Fruit fly (Drosophila melanogaster) whole organism, prepupa: ENCODE measurements around the gene CG5274.

Experiments
- CG10631 ChIP-seq: fragments of 200-800 bp; sonication (Bioruptor generic); optimal IDR thresholded peaks from 2 replicates; lab custom pipeline; 2016; ENCODE audit warnings: missing biosample characterization, missing genetic modification characterization
- CG10669 ChIP-seq: fragments of 200-800 bp; sonication (Bioruptor generic); optimal IDR thresholded peaks from 3 replicates; lab custom pipeline; 2018; ENCODE audit warnings: missing biosample characterization, mild to moderate bottlenecking, missing genetic modification characterization, moderate library complexity
- CG11762 ChIP-seq: fragments of 200-800 bp; sonication (Bioruptor generic); optimal IDR thresholded peaks from 3 replicates; lab custom pipeline; 2016; ENCODE audit warnings: missing biosample characterization, missing genetic modification characterization; ENCODE audit not compliant: insufficient read depth
- CG11902 ChIP-seq: fragments of 200-800 bp; sonication (Bioruptor generic); optimal IDR thresholded peaks from 3 replicates; lab custom pipeline; 2016; ENCODE audit warnings: missing biosample characterization, missing genetic modification characterization
- CG16779 ChIP-seq: fragments of 200-800 bp; sonication (Bioruptor generic); optimal IDR thresholded peaks from 3 replicates; lab custom pipeline; 2017; ENCODE audit warnings: missing biosample characterization, mild to moderate bottlenecking, missing genetic modification characterization
- CG3032 ChIP-seq: fragments of 200-800 bp; optimal IDR thresholded peaks from 2 replicates; lab custom pipeline; 2019; ENCODE audit warnings: missing biosample characterization, mild to moderate bottlenecking, missing genetic modification characterization, moderate library complexity
- CG34406 ChIP-seq: fragments of 200-800 bp; sonication (Bioruptor generic); optimal IDR thresholded peaks from 3 replicates; lab custom pipeline; 2016; ENCODE audit warnings: missing biosample characterization, missing genetic modification characterization
- CG3919 ChIP-seq: fragments of 200-800 bp; sonication (Bioruptor generic); optimal IDR thresholded peaks from 3 replicates; lab custom pipeline; 2016; ENCODE audit warnings: missing biosample characterization, missing genetic modification characterization
- CG4318 ChIP-seq: fragments of 200-800 bp; sonication (Bioruptor generic); optimal IDR thresholded peaks from 3 replicates; lab custom pipeline; 2017; ENCODE audit warnings: missing biosample characterization, mild to moderate bottlenecking, missing genetic modification characterization
- CG6163 ChIP-seq: fragments of 200-800 bp; sonication (Bioruptor generic); IDR thresholded peaks from 3 replicates; pipeline ENCODE4 v1.3.6; 2022; ENCODE audit warnings: missing biosample characterization, missing genetic modification characterization
- CG6276 ChIP-seq: fragments of 200-800 bp; sonication (Bioruptor generic); optimal IDR thresholded peaks from 2 replicates; lab custom pipeline; 2017; ENCODE audit warnings: missing biosample characterization, mild to moderate bottlenecking, missing genetic modification characterization
- CG6792 ChIP-seq: fragments of 200-800 bp; sonication (Bioruptor generic); optimal IDR thresholded peaks from 3 replicates; lab custom pipeline; 2016; ENCODE audit warnings: missing biosample characterization, missing genetic modification characterization
- CG6808 ChIP-seq: fragments of 200-800 bp; sonication (Bioruptor generic); optimal IDR thresholded peaks from 3 replicates; lab custom pipeline; 2017; ENCODE audit warnings: missing biosample characterization, missing genetic modification characterization, mild to moderate bottlenecking, moderate library complexity, missing genetic modification reagents
- CG6854 ChIP-seq: fragments of 200-800 bp; sonication (Bioruptor generic); optimal IDR thresholded peaks from 2 replicates; lab custom pipeline; 2017; ENCODE audit warnings: missing biosample characterization, mild to moderate bottlenecking, missing genetic modification characterization
- CG7368 ChIP-seq: fragments of 200-800 bp; sonication (Bioruptor generic); optimal IDR thresholded peaks from 3 replicates; lab custom pipeline; 2016; ENCODE audit warnings: missing biosample characterization, missing genetic modification characterization
- CG8319 ChIP-seq: fragments of 200-800 bp; sonication (Bioruptor generic); optimal IDR thresholded peaks from 3 replicates; lab custom pipeline; 2016; ENCODE audit warnings: missing biosample characterization, missing genetic modification characterization
- CG8632 ChIP-seq: fragments of 200-800 bp; sonication (Bioruptor generic); optimal IDR thresholded peaks from 3 replicates; lab custom pipeline; 2016; ENCODE audit warnings: missing biosample characterization, missing genetic modification characterization
- CG9139 ChIP-seq: fragments of 200-800 bp; sonication (Bioruptor generic); optimal IDR thresholded peaks from 3 replicates; lab custom pipeline; 2017; ENCODE audit warnings: missing biosample characterization, mild to moderate bottlenecking, missing genetic modification characterization
- Eip75B ChIP-seq: fragments of 200-800 bp; sonication (Bioruptor generic); optimal IDR thresholded peaks from 3 replicates; lab custom pipeline; 2016; ENCODE audit warnings: missing biosample characterization, missing genetic modification characterization
- Eip78C ChIP-seq: fragments of 200-800 bp; sonication (Bioruptor generic); peaks from one replicate; lab custom pipeline; 2016; ENCODE audit warnings: missing biosample characterization, missing genetic modification characterization
- Eip93F ChIP-seq: fragments of 200-800 bp; sonication (Bioruptor generic); optimal IDR thresholded peaks from 2 replicates; lab custom pipeline; 2016; ENCODE audit warnings: missing biosample characterization, mild to moderate bottlenecking, missing genetic modification characterization
- Ets21C ChIP-seq: fragments of 200-800 bp; sonication (Bioruptor generic); optimal IDR thresholded peaks from 3 replicates; lab custom pipeline; 2016; ENCODE audit warnings: missing biosample characterization, missing genetic modification characterization
- Ets96B ChIP-seq: fragments of 200-800 bp; optimal IDR thresholded peaks from 2 replicates; lab custom pipeline; 2019; ENCODE audit warnings: missing biosample characterization, mild to moderate bottlenecking, missing genetic modification characterization, moderate library complexity
- Hr38 ChIP-seq: sonication (Bioruptor generic); optimal IDR thresholded peaks from 2 replicates; lab custom pipeline; 2016; ENCODE audit warnings: missing biosample characterization, missing genetic modification characterization
- Hr4 ChIP-seq: fragments of 200-800 bp; sonication (Bioruptor generic); optimal IDR thresholded peaks from 3 replicates; lab custom pipeline; 2016; ENCODE audit warnings: missing biosample characterization, missing genetic modification characterization
- Lpt ChIP-seq: fragments of 200-800 bp; sonication (Bioruptor generic); optimal IDR thresholded peaks from 3 replicates; lab custom pipeline; 2016; ENCODE audit warnings: missing biosample characterization, missing genetic modification characterization
- OdsH ChIP-seq: fragments of 200-800 bp; sonication (Bioruptor generic); optimal IDR thresholded peaks from 3 replicates; lab custom pipeline; 2016; ENCODE audit warnings: missing biosample characterization, missing genetic modification characterization
- Smox ChIP-seq: fragments of 200-800 bp; sonication (Bioruptor generic); optimal IDR thresholded peaks from 3 replicates; lab custom pipeline; 2016; ENCODE audit warnings: missing biosample characterization, missing genetic modification characterization
- Sox102F ChIP-seq: fragments of 200-800 bp; sonication (Bioruptor generic); optimal IDR thresholded peaks from 2 replicates; lab custom pipeline; 2016; ENCODE audit warnings: missing biosample characterization, mild to moderate bottlenecking, missing genetic modification characterization
- Sox14 ChIP-seq: fragments of 200-800 bp; sonication (Bioruptor generic); optimal IDR thresholded peaks from 3 replicates; lab custom pipeline; 2016; ENCODE audit warnings: missing biosample characterization, missing genetic modification characterization
- Sox15 ChIP-seq: fragments of 200-800 bp; sonication (Bioruptor generic); optimal IDR thresholded peaks from 3 replicates; lab custom pipeline; 2016; ENCODE audit warnings: missing biosample characterization, missing genetic modification characterization
- achi ChIP-seq: fragments of 200-800 bp; sonication (Bioruptor generic); optimal IDR thresholded peaks from 3 replicates; lab custom pipeline; 2016; ENCODE audit warnings: missing biosample characterization, missing genetic modification characterization
- acj6 ChIP-seq: fragments of 200-800 bp; sonication (Bioruptor generic); optimal IDR thresholded peaks from 3 replicates; lab custom pipeline; 2016; ENCODE audit warnings: missing biosample characterization, missing genetic modification characterization
- cyc ChIP-seq: fragments of 200-800 bp; sonication (Bioruptor generic); optimal IDR thresholded peaks from 3 replicates; lab custom pipeline; 2016; ENCODE audit warnings: missing biosample characterization, missing genetic modification characterization
- dac ChIP-seq: fragments of 200-800 bp; sonication (Bioruptor generic); optimal IDR thresholded peaks from 2 replicates; lab custom pipeline; 2017; ENCODE audit warnings: missing biosample characterization, mild to moderate bottlenecking, missing genetic modification characterization
- dsx ChIP-seq: fragments of 200-800 bp; optimal IDR thresholded peaks from 3 replicates; lab custom pipeline; 2019; ENCODE audit warnings: missing biosample characterization, mild to moderate bottlenecking, missing genetic modification characterization, moderate library complexity; ENCODE audit not compliant: poor library complexity, severe bottlenecking
- eg ChIP-seq: fragments of 200-800 bp; sonication (Bioruptor generic); IDR thresholded peaks from 3 replicates; pipeline ENCODE4 v1.3.6; 2022; ENCODE audit warnings: missing biosample characterization, missing genetic modification characterization
- esn ChIP-seq: fragments of 200-800 bp; sonication (Bioruptor generic); optimal IDR thresholded peaks from 2 replicates; lab custom pipeline; 2016; ENCODE audit warnings: missing biosample characterization, mild to moderate bottlenecking, missing genetic modification characterization, moderate library complexity
- fd85E ChIP-seq: fragments of 200-800 bp; sonication (Bioruptor generic); optimal IDR thresholded peaks from 3 replicates; lab custom pipeline; 2016; ENCODE audit warnings: missing biosample characterization, missing genetic modification characterization
- fkh ChIP-seq: fragments of 200-800 bp; sonication (Bioruptor generic); optimal IDR thresholded peaks from 3 replicates; lab custom pipeline; 2017; ENCODE audit warnings: missing biosample characterization, mild to moderate bottlenecking, missing genetic modification characterization, moderate library complexity
- lz ChIP-seq: fragments of 200-800 bp; sonication (Bioruptor generic); optimal IDR thresholded peaks from 3 replicates; lab custom pipeline; 2016; ENCODE audit warnings: missing biosample characterization, missing genetic modification characterization
- net ChIP-seq: fragments of 200-800 bp; sonication (Bioruptor generic); optimal IDR thresholded peaks from 3 replicates; lab custom pipeline; 2016; ENCODE audit warnings: missing biosample characterization, missing genetic modification characterization
- pdm3 ChIP-seq: fragments of 200-800 bp; sonication (Bioruptor generic); optimal IDR thresholded peaks from 3 replicates; lab custom pipeline; 2016; ENCODE audit warnings: missing biosample characterization, missing genetic modification characterization
- salr ChIP-seq, 2 experiments: fragments of 200-800 bp; sonication (Bioruptor generic); optimal IDR thresholded peaks; 3 replicates each; lab custom pipeline; 2016 to 2018; ENCODE audit warnings: missing biosample characterization in 2 of 2, missing genetic modification characterization in 2 of 2, mild to moderate bottlenecking in 1 of 2
- ss ChIP-seq, 2 experiments: fragments of 200-800 bp; sonication (Bioruptor generic); optimal IDR thresholded peaks; 2 replicates in 1 of 2; 3 replicates in 1 of 2; lab custom pipeline; 2017 to 2018; ENCODE audit warnings: mild to moderate bottlenecking in 2 of 2, missing biosample characterization in 2 of 2, missing genetic modification characterization in 2 of 2, moderate library complexity in 1 of 2
- topi ChIP-seq: fragments of 200-800 bp; sonication (Bioruptor generic); optimal IDR thresholded peaks from 3 replicates; lab custom pipeline; 2016; ENCODE audit warnings: missing biosample characterization, missing genetic modification characterization
- vri ChIP-seq: fragments of 200-800 bp; sonication (Bioruptor generic); optimal IDR thresholded peaks from 3 replicates; lab custom pipeline; 2016; ENCODE audit warnings: missing biosample characterization, mild to moderate bottlenecking, missing genetic modification characterization

The CG5274 gene

DNA sequence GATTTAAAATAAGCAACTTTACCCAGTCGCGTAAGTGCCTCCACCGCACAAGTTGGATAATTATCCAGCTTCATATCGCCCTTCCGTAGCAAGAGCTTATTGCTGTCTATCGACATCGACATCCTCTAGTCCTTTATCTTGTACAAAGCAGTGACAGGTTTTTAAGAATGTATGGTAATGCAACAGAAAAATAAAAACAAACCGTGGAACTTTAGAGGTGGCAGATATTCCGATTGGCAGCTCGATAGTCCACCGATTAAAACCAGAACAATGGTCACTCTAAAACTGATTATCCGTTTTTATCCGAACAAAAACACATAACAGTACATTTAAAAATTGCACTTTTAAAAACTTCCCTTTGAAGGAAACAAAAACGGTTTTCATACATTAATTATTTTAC, at the start of gene CG5274:
CG5274 (minus strand) TSS at position 218 of the 400 bp plus-strand sequence.
- no peak for TF ChIP-seq CG11902 (GFP tag; lab: Kevin White, UChicago)
- no peak for TF ChIP-seq CG3032
- no peak for TF ChIP-seq Eip93F (GFP tag; lab: Kevin White, UChicago)
- no peak for TF ChIP-seq vri (GFP tag; lab: Kevin White, UChicago)
- TF ChIP-seq Eip75B (GFP tag; lab: Kevin White, UChicago) = no peak
- no peak for TF ChIP-seq CG7368
- TF ChIP-seq CG3919 (GFP tag; lab: Kevin White, UChicago) = no peak
- no peak for TF ChIP-seq salr (GFP tag; optimal IDR thresholded peaks at IDR 0.05; lab: Kevin White, UChicago)
- no peak for TF ChIP-seq CG6854 (GFP tag; lab: Kevin White, UChicago)
- no peak for TF ChIP-seq CG8319 (GFP tag; lab: Kevin White, UChicago)
- no peak for TF ChIP-seq achi (GFP tag; lab: Kevin White, UChicago)
- no peak for TF ChIP-seq Sox102F (GFP tag; lab: Kevin White, UChicago)
- TF ChIP-seq CG10631 = no peak
- TF ChIP-seq OdsH (GFP tag; lab: Kevin White, UChicago) = no peak
- no peak for TF ChIP-seq fkh (GFP tag; lab: Kevin White, UChicago)
- TF ChIP-seq CG11762 (GFP tag; lab: Kevin White, UChicago) = no peak

DNA sequence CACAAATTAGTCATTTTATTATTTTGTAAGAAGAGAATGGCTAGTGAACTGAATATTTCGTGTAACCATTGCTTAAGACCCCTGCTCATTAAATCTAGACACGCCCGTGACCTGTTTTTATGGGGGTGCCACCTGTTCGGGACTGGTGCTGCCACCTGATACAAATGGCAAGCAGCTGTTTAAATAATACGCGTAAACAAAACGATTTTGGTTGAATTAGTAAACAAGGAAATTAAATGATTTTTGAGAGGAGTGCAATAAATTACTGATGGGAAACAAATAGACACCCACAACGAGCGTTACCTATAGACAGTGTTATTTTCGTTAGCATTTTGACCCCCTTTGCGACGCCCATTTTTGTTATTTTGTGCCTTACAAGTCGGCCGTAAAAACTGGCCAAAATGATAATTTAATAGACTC, 47.3 kb upstream of the CG5274 start:
- TF ChIP-seq salr (GFP tag; optimal IDR thresholded peaks at IDR 0.05; lab: Kevin White, UChicago) (peak; percentile 54 to 85), topi (peak; percentile 82), CG6792 (peak; percentile 85), lz (peak; percentile 85), eg (GFP tag; lab: Robert Waterston, UW) (no peak), CG8319 (GFP tag; lab: Kevin White, UChicago) (peak; percentile 75), CG3919 (GFP tag; lab: Kevin White, UChicago) (peak; percentile 93), CG7368 (peak; percentile 87), dac (GFP tag; lab: Kevin White, UChicago) (peak; percentile 65), Lpt (peak; percentile 86), CG34406 (GFP tag; lab: Kevin White, UChicago) (peak; percentile 88), Sox15 (GFP tag; lab: Kevin White, UChicago) (peak; percentile 68), CG9139 (peak; percentile 28), cyc (GFP tag; lab: Kevin White, UChicago) (peak; percentile 91), Ets21C (GFP tag; lab: Kevin White, UChicago) (peak; percentile 78), fd85E (GFP tag; lab: Kevin White, UChicago) (peak; percentile 14), esn (GFP tag; lab: Kevin White, UChicago) (peak; percentile 92), CG3032 (peak; percentile 80), CG11762 (GFP tag; lab: Kevin White, UChicago) (peak; percentile 79), achi (GFP tag; lab: Kevin White, UChicago) (peak; percentile 88), CG6163 (GFP tag; lab: Robert Waterston, UW) (no peak), dsx (peak; percentile 77), net (GFP tag; lab: Kevin White, UChicago) (peak; percentile 92), CG6276 (GFP tag; lab: Kevin White, UChicago) (peak; percentile 83), Sox14 (GFP tag; lab: Kevin White, UChicago) (peak; percentile 87), Hr38 (GFP tag; lab: Kevin White, UChicago) (peak; percentile 54), Hr4 (GFP tag; lab: Kevin White, UChicago) (peak; percentile 89), Eip75B (GFP tag; lab: Kevin White, UChicago) (peak; percentile 80), ss (GFP tag; optimal IDR thresholded peaks at IDR 0.05; lab: Kevin White, UChicago) (peak; percentile 52 to 74), acj6 (GFP tag; lab: Kevin White, UChicago) (peak; percentile 83), CG6854 (GFP tag; lab: Kevin White, UChicago) (peak; percentile 67), CG6808 (GFP tag; lab: Kevin White, UChicago) (peak; percentile 73), CG8632 (GFP tag; lab: Kevin White, UChicago) (peak; percentile 79), Smox (peak; percentile 87), CG10669 (peak; percentile 78), Eip78C (GFP tag; lab: Kevin White, UChicago) (peak; percentile 96), Sox102F (GFP tag; lab: Kevin White, UChicago) (peak; percentile 87), CG16779 (tag; lab: Kevin White, UChicago) (peak; percentile 74), pdm3 (GFP tag; lab: Kevin White, UChicago) (peak; percentile 88), Ets96B (tag; lab: Kevin White, UChicago) (peak; percentile 81), CG4318 (GFP tag; lab: Kevin White, UChicago) (peak; percentile 85), fkh (GFP tag; lab: Kevin White, UChicago) (peak; percentile 98), CG11902 (GFP tag; lab: Kevin White, UChicago) (peak; percentile 72), OdsH (GFP tag; lab: Kevin White, UChicago) (peak; percentile 86)
